Worm (Caenorhabditis elegans) whole organism, L1 larva: ENCODE measurements around the gene K01D12.7.
A peak's percentile ranks its signal among the peaks of the same experiment; 100 is the strongest.

Experiments used
- C04F5.9 ChIP-seq: sonication (generic microtip); optimal IDR thresholded peaks from 2 replicates; lab custom pipeline; 2016; ENCODE audit warnings: missing genetic modification characterization, missing compliant biosample characterization
- C16A3.4 ChIP-seq: fragments of 150-350 bp; optimal IDR thresholded peaks from 2 replicates; lab custom pipeline; 2014; ENCODE audit warnings: missing biosample characterization, missing genetic modification characterization
- Y116A8C.19 ChIP-seq: sonication (generic microtip); optimal IDR thresholded peaks from 2 replicates; lab custom pipeline; 2016; ENCODE audit warnings: missing compliant biosample characterization, missing genetic modification characterization, borderline replicate concordance
- alr-1 ChIP-seq: fragments of 200-800 bp; sonication (Bioruptor generic); optimal IDR thresholded peaks from 2 replicates; lab custom pipeline; 2018; ENCODE audit warnings: borderline replicate concordance, mild to moderate bottlenecking, missing genetic modification characterization, missing compliant biosample characterization
- aly-2 ChIP-seq: fragments of 150-350 bp; optimal IDR thresholded peaks from 2 replicates; lab custom pipeline; 2014; ENCODE audit warnings: missing biosample characterization, missing genetic modification characterization
- blmp-1 ChIP-seq: fragments of 150-350 bp; optimal IDR thresholded peaks from 2 replicates; lab custom pipeline; 2014; ENCODE audit warnings: missing biosample characterization, missing genetic modification characterization
- ceh-63 ChIP-seq: fragments of 200-800 bp; sonication (Bioruptor generic); optimal IDR thresholded peaks from 2 replicates; lab custom pipeline; 2018; ENCODE audit warnings: mild to moderate bottlenecking, missing genetic modification characterization, missing compliant biosample characterization
- ceh-82 ChIP-seq, 3 experiments: fragments of 150-350 bp in 1 of 3; sonication (generic microtip) in 2 of 3; optimal IDR thresholded peaks; 2 replicates each; lab custom pipeline; 2014 to 2017; ENCODE audit warnings: missing biosample characterization in 3 of 3, missing genetic modification characterization in 3 of 3
- ceh-90 ChIP-seq: sonication (generic microtip); optimal IDR thresholded peaks from 2 replicates; lab custom pipeline; 2016; ENCODE audit warnings: missing genetic modification characterization, missing compliant biosample characterization
- efl-1 ChIP-seq, 4 experiments: fragments of 150-350 bp; optimal IDR thresholded peaks in 3 of 4; peaks in 1 of 4; 1 replicate in 1 of 4; 2 replicates in 3 of 4; lab custom pipeline; 2014; ENCODE audit warnings: missing biosample characterization in 2 of 4, missing genetic modification characterization in 2 of 4, missing genetic modification reagents in 2 of 4
- egl-27 ChIP-seq, 2 experiments: fragments of 150-350 bp in 1 of 2; sonication (generic microtip); optimal IDR thresholded peaks; 3 replicates each; lab custom pipeline; 2017 to 2018; ENCODE audit warnings: missing biosample characterization in 2 of 2, missing genetic modification characterization in 2 of 2, missing genetic modification reagents in 2 of 2
- elt-3 ChIP-seq, 6 experiments: fragments of 150-350 bp in 1 of 6; sonication (generic microtip); optimal IDR thresholded peaks; 2 replicates each; lab custom pipeline; 2017 to 2018; ENCODE audit warnings: missing biosample characterization in 6 of 6, missing genetic modification characterization in 6 of 6, inconsistent platforms in 1 of 6
- jun-1 ChIP-seq: fragments of 150-350 bp; optimal IDR thresholded peaks from 2 replicates; lab custom pipeline; 2014; ENCODE audit warnings: missing biosample characterization, missing genetic modification reagents, missing genetic modification characterization
- lin-14 ChIP-seq: fragments of 200-800 bp; sonication (Bioruptor generic); optimal IDR thresholded peaks from 2 replicates; lab custom pipeline; 2018; ENCODE audit warnings: mild to moderate bottlenecking, missing genetic modification characterization, moderate library complexity, missing compliant biosample characterization
- lin-15B ChIP-seq: fragments of 150-350 bp; sonication (generic microtip); optimal IDR thresholded peaks from 3 replicates; lab custom pipeline; 2014; ENCODE audit warnings: missing biosample characterization, missing genetic modification characterization
- lin-35 ChIP-seq, 2 experiments: fragments of 150-350 bp; optimal IDR thresholded peaks; 2 replicates each; lab custom pipeline; 2014; ENCODE audit warnings: missing biosample characterization in 2 of 2, missing genetic modification characterization in 2 of 2, missing genetic modification reagents in 2 of 2
- mep-1 ChIP-seq: fragments of 150-350 bp; optimal IDR thresholded peaks from 2 replicates; lab custom pipeline; 2014; ENCODE audit warnings: missing biosample characterization, missing genetic modification characterization
- nhr-19 ChIP-seq: fragments of 200-800 bp; sonication (Bioruptor generic); conservative IDR thresholded peaks from 2 replicates; pipeline ENCODE4 v1.3.6; 2022; ENCODE audit warnings: missing genetic modification characterization, missing compliant biosample characterization
- nhr-20 ChIP-seq: sonication (generic microtip); optimal IDR thresholded peaks from 2 replicates; lab custom pipeline; 2016; ENCODE audit warnings: mild to moderate bottlenecking, missing genetic modification characterization, missing compliant biosample characterization
- nhr-28 ChIP-seq: fragments of 150-350 bp; optimal IDR thresholded peaks from 2 replicates; lab custom pipeline; 2014; ENCODE audit warnings: missing biosample characterization, missing genetic modification characterization
- nhr-47 ChIP-seq: sonication (generic microtip); optimal IDR thresholded peaks from 2 replicates; lab custom pipeline; 2016; ENCODE audit warnings: mild to moderate bottlenecking, missing genetic modification characterization, moderate library complexity, missing compliant biosample characterization
- nhr-71 ChIP-seq: sonication (generic microtip); optimal IDR thresholded peaks from 2 replicates; lab custom pipeline; 2016; ENCODE audit warnings: mild to moderate bottlenecking, missing genetic modification characterization, moderate library complexity, missing compliant biosample characterization
- nhr-85 ChIP-seq: sonication (generic microtip); peaks from one replicate; lab custom pipeline; 2016; ENCODE audit warnings: missing genetic modification characterization, inconsistent platforms, missing compliant biosample characterization
- nhr-90 ChIP-seq: sonication (generic microtip); optimal IDR thresholded peaks from 2 replicates; lab custom pipeline; 2016; ENCODE audit warnings: mild to moderate bottlenecking, missing genetic modification characterization, missing compliant biosample characterization; ENCODE audit not compliant: poor library complexity
- pax-3 ChIP-seq: fragments of 200-800 bp; sonication (Bioruptor generic); optimal IDR thresholded peaks from 2 replicates; lab custom pipeline; 2018; ENCODE audit warnings: mild to moderate bottlenecking, missing genetic modification characterization, moderate library complexity, missing compliant biosample characterization
- pqm-1 ChIP-seq: sonication (generic microtip); optimal IDR thresholded peaks from 3 replicates; lab custom pipeline; 2017; ENCODE audit warnings: missing biosample characterization, missing genetic modification characterization
- skn-1 ChIP-seq: fragments of 150-350 bp; optimal IDR thresholded peaks from 2 replicates; lab custom pipeline; 2014; ENCODE audit warnings: missing biosample characterization, missing genetic modification characterization
- snu-23 ChIP-seq: sonication (generic microtip); optimal IDR thresholded peaks from 2 replicates; lab custom pipeline; 2016; ENCODE audit warnings: missing genetic modification characterization, missing compliant biosample characterization
- sox-4 ChIP-seq: sonication (generic microtip); optimal IDR thresholded peaks from 2 replicates; lab custom pipeline; 2016; ENCODE audit warnings: missing genetic modification characterization, missing compliant biosample characterization
- sptf-1 ChIP-seq: fragments of 150-350 bp; optimal IDR thresholded peaks from 2 replicates; lab custom pipeline; 2014; ENCODE audit warnings: missing biosample characterization, missing genetic modification characterization
- tbx-2 ChIP-seq: sonication (generic microtip); optimal IDR thresholded peaks from 2 replicates; lab custom pipeline; 2016; ENCODE audit warnings: missing genetic modification characterization, missing compliant biosample characterization
- unc-30 ChIP-seq: sonication (generic microtip); optimal IDR thresholded peaks from 2 replicates; lab custom pipeline; 2017; ENCODE audit warnings: missing biosample characterization, missing genetic modification characterization
- unc-62 ChIP-seq: fragments of 150-350 bp; optimal IDR thresholded peaks from 2 replicates; lab custom pipeline; 2014; ENCODE audit warnings: missing biosample characterization, missing genetic modification reagents, missing genetic modification characterization
- xbp-1 ChIP-seq: sonication (generic microtip); optimal IDR thresholded peaks from 2 replicates; lab custom pipeline; 2016; ENCODE audit warnings: missing genetic modification characterization, missing compliant biosample characterization

The K01D12.7 gene

DNA sequence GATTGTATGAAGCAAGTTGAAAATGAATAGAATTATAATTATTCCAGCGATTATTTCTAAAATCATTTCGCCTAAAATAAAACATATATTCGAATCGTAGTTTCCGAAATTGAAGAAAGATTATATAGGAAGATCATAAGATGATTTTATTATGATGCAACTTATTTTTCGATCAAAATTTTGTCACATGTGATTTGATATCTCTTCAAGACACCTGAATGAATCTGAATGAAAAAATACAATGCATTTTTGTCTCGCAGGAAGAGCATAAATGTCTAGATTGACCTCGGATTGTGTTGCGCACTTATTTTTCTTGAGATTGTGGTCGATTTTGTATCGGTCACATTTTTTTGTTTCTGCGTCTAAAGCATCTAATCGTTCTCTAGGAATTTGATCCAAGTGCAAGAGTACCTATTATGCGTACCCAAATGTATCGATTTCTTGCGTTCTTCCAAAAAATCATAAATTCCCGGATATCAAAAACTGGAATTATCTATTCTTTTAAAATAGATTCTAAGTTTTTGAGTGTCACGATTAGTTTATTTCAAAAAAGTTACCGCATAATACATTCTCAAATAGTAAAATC lies 9.2 kb upstream of the K01D12.7 start, which contains the start of gene hrg-2:
Gene hrg-2, minus strand, starts transcription at position 98 of the 586 bp plus-strand sequence.
- TF ChIP-seq nhr-20 (tag; lab: Kevin White, UChicago) (peak; percentile 61), mep-1 (tag; lab: Kevin White, UChicago) (no peak), nhr-90 (tag; lab: Kevin White, UChicago) (peak; percentile 34), Y116A8C.19 (tag; lab: Kevin White, UChicago) (no peak), nhr-85 (tag; lab: Kevin White, UChicago) (peak; percentile 69), tbx-2 (tag; lab: Kevin White, UChicago) (peak; percentile 6), unc-30 (tag; lab: Kevin White, UChicago) (no peak), lin-14 (GFP tag; lab: Kevin White, UChicago) (peak; percentile 26), nhr-71 (tag; lab: Kevin White, UChicago) (peak; percentile 57), snu-23 (GFP tag; lab: Kevin White, UChicago) (peak; percentile 17)
- TF ChIP-seq, all 84 proteins: peak for 7

DNA sequence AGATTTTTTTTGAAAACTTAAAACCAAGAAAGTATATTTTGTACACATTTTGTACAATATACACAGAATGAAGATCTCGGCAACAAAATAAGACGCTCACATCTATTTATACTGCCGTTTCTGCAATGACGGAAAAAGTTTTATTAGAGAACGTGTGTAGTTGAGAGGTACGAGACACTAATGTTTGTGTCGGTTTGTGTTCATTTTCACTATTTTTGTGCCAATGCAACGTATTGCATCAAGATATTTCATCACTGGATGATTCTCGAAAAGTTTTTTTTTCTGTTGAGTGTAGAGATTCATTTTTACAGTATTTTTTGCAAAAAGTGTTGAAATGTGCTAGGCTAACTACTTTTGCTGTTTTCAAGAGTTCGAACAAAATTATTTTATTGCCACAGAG lies 7.7 kb upstream of the K01D12.7 start:
- TF ChIP-seq lin-14 (GFP tag; lab: Kevin White, UChicago) = peak; percentile 72
- TF ChIP-seq skn-1 (tag; lab: Kevin White, UChicago) = peak; percentile 85
- peak; percentile 48 for TF ChIP-seq blmp-1
- TF ChIP-seq elt-3 (tag; optimal IDR thresholded peaks at IDR 0.05; lab: Kevin White, UChicago) = peak in 1 of 6 experiments; percentile 0
- TF ChIP-seq efl-1 (optimal IDR thresholded peaks at IDR 0.05; lab: Kevin White, UChicago) = peak in 1 of 2 experiments; percentile 34
- no peak for TF ChIP-seq efl-1 (GFP tag; optimal IDR thresholded peaks at IDR 0.05 in 1 of 2; lab: Kevin White, UChicago)
- TF ChIP-seq nhr-20 (tag; lab: Kevin White, UChicago) = peak; percentile 45
- no peak for TF ChIP-seq unc-62 (GFP tag; lab: Kevin White, UChicago)
- TF ChIP-seq nhr-28 = peak; percentile 17
- peak in 1 of 2 experiments; percentile 3 for TF ChIP-seq lin-35 (GFP tag; optimal IDR thresholded peaks at IDR 0.05; lab: Kevin White, UChicago)
- peak; percentile 37 for TF ChIP-seq snu-23 (GFP tag; lab: Kevin White, UChicago)
- peak; percentile 17 for TF ChIP-seq nhr-71 (tag; lab: Kevin White, UChicago)
- no peak for TF ChIP-seq pqm-1 (tag; lab: Kevin White, UChicago)
- no peak for TF ChIP-seq nhr-19 (GFP tag; lab: Robert Waterston, UW)
- TF ChIP-seq sptf-1 (tag; lab: Kevin White, UChicago) = no peak
- TF ChIP-seq nhr-85 (tag; lab: Kevin White, UChicago) = peak; percentile 66
- TF ChIP-seq xbp-1 (tag; lab: Kevin White, UChicago) = peak; percentile 62
- TF ChIP-seq ceh-82 (tag; optimal IDR thresholded peaks at IDR 0.05; lab: Kevin White, UChicago) = peak in 1 of 3 experiments; percentile 12
- TF ChIP-seq, all 84 proteins: peak for 13

DNA sequence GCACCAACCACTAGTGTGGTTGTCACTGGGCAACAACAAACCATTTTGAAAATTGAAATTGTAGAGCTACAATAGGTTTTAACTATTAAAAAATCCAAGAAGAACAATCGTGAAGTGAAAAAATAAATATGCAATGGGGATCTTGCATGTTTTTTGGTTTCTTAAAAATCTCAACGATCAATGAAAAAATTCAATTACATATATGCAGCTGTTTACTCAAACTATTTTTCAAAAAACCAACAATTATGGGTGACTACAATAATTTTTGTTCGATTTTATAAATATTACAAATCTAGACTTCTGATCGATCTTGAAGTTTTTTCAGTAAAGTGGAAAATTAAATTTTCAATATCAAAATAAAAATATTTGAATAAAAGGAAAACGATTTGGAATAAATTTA lies 7.2 kb upstream of the K01D12.7 start, which contains the start of gene cdr-4:
Gene cdr-4, minus strand, starts transcription at position 101 of the 400 bp plus-strand sequence.
- TF ChIP-seq egl-27 (tag; optimal IDR thresholded peaks at IDR 0.05; lab: Kevin White, UChicago) = no peak
- TF ChIP-seq sptf-1 (tag; lab: Kevin White, UChicago) = no peak
- TF ChIP-seq C16A3.4 (tag; lab: Kevin White, UChicago) = no peak
- no peak for TF ChIP-seq elt-3 (tag; optimal IDR thresholded peaks at IDR 0.05; lab: Kevin White, UChicago)
- no peak for TF ChIP-seq sox-4 (tag; lab: Kevin White, UChicago)
- no peak for TF ChIP-seq nhr-47 (tag; lab: Kevin White, UChicago)
- no peak for TF ChIP-seq pax-3 (tag; lab: Kevin White, UChicago)
- TF ChIP-seq ceh-82 (tag; optimal IDR thresholded peaks at IDR 0.05; lab: Kevin White, UChicago) = no peak
- TF ChIP-seq ceh-63 (GFP tag; lab: Kevin White, UChicago) = no peak
- TF ChIP-seq jun-1 = no peak
- TF ChIP-seq lin-15B (tag; lab: Kevin White, UChicago) = no peak
- no peak for TF ChIP-seq mep-1 (tag; lab: Kevin White, UChicago)
- TF ChIP-seq nhr-19 (GFP tag; lab: Robert Waterston, UW) = no peak
- no peak for TF ChIP-seq alr-1 (tag; lab: Kevin White, UChicago)
- no peak for TF ChIP-seq aly-2
- TF ChIP-seq snu-23 (GFP tag; lab: Kevin White, UChicago) = no peak
- TF ChIP-seq C04F5.9 (tag; lab: Kevin White, UChicago) = no peak
- TF ChIP-seq lin-35 (GFP tag; optimal IDR thresholded peaks at IDR 0.05; lab: Kevin White, UChicago) = no peak
- no peak for TF ChIP-seq ceh-90
